Worm (Caenorhabditis elegans) whole organism, L3 larva: ENCODE results near the gene R05F9.9.

Experiments used
- daf-12 ChIP-seq: fragments of 150-350 bp; optimal IDR thresholded peaks from 2 replicates; lab custom pipeline; 2014; ENCODE audit warnings: missing biosample characterization, missing genetic modification reagents, missing genetic modification characterization
- egl-27 ChIP-seq: sonication (generic microtip); optimal IDR thresholded peaks from 4 replicates; lab custom pipeline; 2017; ENCODE audit warnings: missing biosample characterization, missing genetic modification reagents, missing genetic modification characterization
- fos-1 ChIP-seq: fragments of 150-350 bp; optimal IDR thresholded peaks from 2 replicates; lab custom pipeline; 2014; ENCODE audit warnings: missing biosample characterization, missing genetic modification characterization
- lsy-12 ChIP-seq: sonication (generic microtip); optimal IDR thresholded peaks from 2 replicates; lab custom pipeline; 2016; ENCODE audit warnings: mild to moderate bottlenecking, missing genetic modification characterization, missing compliant biosample characterization
- nhr-11 ChIP-seq: fragments of 150-350 bp; optimal IDR thresholded peaks from 2 replicates; lab custom pipeline; 2014; ENCODE audit warnings: missing biosample characterization, missing genetic modification characterization
- nhr-237 ChIP-seq: fragments of 150-350 bp; optimal IDR thresholded peaks from 2 replicates; lab custom pipeline; 2014; ENCODE audit warnings: missing biosample characterization, missing genetic modification characterization
- nhr-25 ChIP-seq: sonication (generic microtip); optimal IDR thresholded peaks from 2 replicates; lab custom pipeline; 2017; ENCODE audit warnings: missing biosample characterization, missing genetic modification characterization
- nhr-76 ChIP-seq: fragments of 150-350 bp; sonication (generic microtip); optimal IDR thresholded peaks from 5 replicates; lab custom pipeline; 2014; ENCODE audit warnings: missing biosample characterization, missing genetic modification characterization
- nhr-77 ChIP-seq: fragments of 150-350 bp; optimal IDR thresholded peaks from 2 replicates; lab custom pipeline; 2014; ENCODE audit warnings: missing biosample characterization, missing genetic modification characterization
- skn-1 ChIP-seq: fragments of 150-350 bp; optimal IDR thresholded peaks from 2 replicates; lab custom pipeline; 2014; ENCODE audit warnings: missing biosample characterization, missing genetic modification characterization
- unc-62 ChIP-seq: fragments of 150-350 bp; sonication (generic microtip); optimal IDR thresholded peaks from 4 replicates; lab custom pipeline; 2014; ENCODE audit warnings: missing biosample characterization, missing genetic modification reagents, missing genetic modification characterization
- ztf-11 ChIP-seq: fragments of 150-350 bp; optimal IDR thresholded peaks from 2 replicates; lab custom pipeline; 2014; ENCODE audit warnings: missing biosample characterization, missing genetic modification characterization

- TF ChIP-seq nhr-76 (tag; lab: Kevin White, UChicago) (no peak), ztf-11 (no peak), daf-12 (tag; lab: Kevin White, UChicago) (no peak), lsy-12 (tag; lab: Kevin White, UChicago) (no peak), nhr-11 (tag; lab: Kevin White, UChicago) (no peak), nhr-237 (tag; lab: Kevin White, UChicago) (no peak), egl-27 (tag; lab: Kevin White, UChicago) (no peak), skn-1 (tag; lab: Kevin White, UChicago) (no peak), fos-1 (tag; lab: Kevin White, UChicago) (no peak), nhr-77 (no peak), nhr-25 (tag; lab: Kevin White, UChicago) (no peak), unc-62 (GFP tag; lab: Kevin White, UChicago) (no peak)
Measured at ce11 chrII:4941541-4942206, 39.8 kb upstream of the R05F9.9 start, which contains the start of gene ZK546.19.
